Worm (Caenorhabditis elegans) whole organism, L3 larva: ENCODE results near the gene gly-20.

Source experiments
- ama-1 ChIP-seq: fragments of 150-350 bp; optimal IDR thresholded peaks from 2 replicates; lab custom pipeline; 2018
- fos-1 ChIP-seq: fragments of 150-350 bp; optimal IDR thresholded peaks from 2 replicates; lab custom pipeline; 2014; ENCODE audit warnings: missing biosample characterization, missing genetic modification characterization
- lin-15B ChIP-seq: fragments of 150-350 bp; optimal IDR thresholded peaks from 2 replicates; lab custom pipeline; 2014; ENCODE audit warnings: missing biosample characterization, missing genetic modification characterization
- mdl-1 ChIP-seq: fragments of 150-350 bp; optimal IDR thresholded peaks from 2 replicates; lab custom pipeline; 2014; ENCODE audit warnings: missing biosample characterization, missing genetic modification characterization
- nhr-12 ChIP-seq: fragments of 150-350 bp; optimal IDR thresholded peaks from 2 replicates; lab custom pipeline; 2014; ENCODE audit warnings: missing biosample characterization, missing genetic modification characterization
- nhr-77 ChIP-seq: fragments of 150-350 bp; optimal IDR thresholded peaks from 2 replicates; lab custom pipeline; 2014; ENCODE audit warnings: missing biosample characterization, missing genetic modification characterization
- pqm-1 ChIP-seq: fragments of 150-350 bp; optimal IDR thresholded peaks from 2 replicates; lab custom pipeline; 2017; ENCODE audit warnings: missing biosample characterization, missing genetic modification characterization, inconsistent platforms
- tbx-2 ChIP-seq: sonication (generic microtip); optimal IDR thresholded peaks from 2 replicates; lab custom pipeline; 2016; ENCODE audit warnings: mild to moderate bottlenecking, missing genetic modification characterization, missing compliant biosample characterization
- zag-1 ChIP-seq: fragments of 150-350 bp; optimal IDR thresholded peaks from 2 replicates; lab custom pipeline; 2014; ENCODE audit warnings: missing biosample characterization, missing genetic modification characterization

DNA sequence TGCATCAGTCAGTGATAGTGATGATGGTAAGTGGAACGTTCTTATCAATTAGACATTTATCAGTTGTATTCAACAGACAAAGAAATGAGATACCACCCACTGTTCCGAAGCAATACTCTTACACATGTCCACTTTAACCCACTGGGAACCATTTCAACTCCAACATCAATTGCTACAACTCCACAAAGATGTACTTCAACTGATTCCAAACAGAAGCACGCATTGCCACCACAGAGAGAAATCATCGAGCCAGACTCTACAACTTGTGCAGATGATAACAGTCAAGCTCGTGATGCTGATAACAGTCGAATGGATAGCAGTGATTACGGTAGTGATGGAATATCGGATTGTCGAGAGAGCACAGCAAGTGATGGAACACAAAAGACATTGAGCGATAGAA, 46.5 kb upstream of the gly-20 start:
- TF ChIP-seq pqm-1 (tag; lab: Kevin White, UChicago) (peak; percentile 52), mdl-1 (tag; lab: Kevin White, UChicago) (no peak), nhr-12 (tag; lab: Kevin White, UChicago) (no peak), tbx-2 (tag; lab: Kevin White, UChicago) (no peak), fos-1 (tag; lab: Kevin White, UChicago) (no peak), lin-15B (no peak), nhr-77 (tag; lab: Kevin White, UChicago) (no peak), zag-1 (tag; lab: Kevin White, UChicago) (no peak), ama-1 (lab: Kevin White, UChicago) (no peak)
